Fruit fly (Drosophila melanogaster) Kc167 (cell line): ENCODE results near the gene wdn.

Source experiments
- Myc ChIP-seq: fragments of >200 bp; optimal IDR thresholded peaks from 2 replicates; lab custom pipeline; 2017; ENCODE audit warnings: missing external identifiers
- h ChIP-seq: fragments of >200 bp; optimal IDR thresholded peaks from 3 replicates; lab custom pipeline; 2018; ENCODE audit warnings: missing external identifiers
- ttk ChIP-seq: sonication (Bioruptor generic); optimal IDR thresholded peaks from 2 replicates; lab custom pipeline; 2017; ENCODE audit warnings: missing external identifiers

dm6 chr3R:28844611-28845376 is 33.7 kb upstream of the wdn start, which contains the start of the genes Apc and spg:
- TF ChIP-seq Myc (lab: Kevin White, UChicago) (no peak), h (lab: Kevin White, UChicago) (no peak), ttk (lab: Kevin White, UChicago) (no peak)
